Fruit fly (Drosophila melanogaster): ENCODE results near the gene btl.

- TF ChIP-seq dl (GFP tag; optimal IDR thresholded peaks at IDR 0.05; ENCODE audit: insufficient read depth in 1 of 2, partially characterized antibody in 2 of 2) (no peak), lola (GFP tag; optimal IDR thresholded peaks at IDR 0.05) (no peak), dsf (GFP tag; optimal IDR thresholded peaks at IDR 0.05; ENCODE audit: borderline replicate concordance) (no peak), GATAd (GFP tag; optimal IDR thresholded peaks at IDR 0.05) (peak; percentile 35), Dif (GFP tag; optimal IDR thresholded peaks at IDR 0.05; ENCODE audit: partially characterized antibody) (no peak), br (GFP tag; optimal IDR thresholded peaks at IDR 0.05) (no peak)
These were observed 25.8 kb upstream of the btl start, which contains the start of gene Neurl4 for dm6 chr3L:14049620-14050253.

All from whole organism, wandering third instar larva.